Worm (Caenorhabditis elegans): ENCODE results near the gene gplb-1.

Gene gplb-1

DNA sequence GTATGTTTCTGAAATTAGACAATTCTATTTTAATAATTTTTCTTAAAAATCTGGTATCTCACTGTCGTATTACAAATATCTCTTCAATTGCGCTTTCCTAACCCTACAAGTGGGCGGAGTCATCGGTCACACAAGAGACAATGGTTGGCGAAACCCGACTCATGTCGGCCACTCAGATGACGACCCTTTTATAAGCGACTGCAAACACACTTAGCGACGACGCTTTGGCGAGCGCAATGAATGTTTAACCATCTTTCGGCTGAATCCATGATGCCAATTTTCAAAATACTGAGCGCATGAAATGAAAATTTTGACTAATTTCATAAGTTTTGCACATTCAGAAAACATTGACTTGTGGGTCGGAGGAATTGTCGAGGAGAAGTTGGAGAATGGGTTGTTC, 29.3 kb upstream of the gplb-1 start:
- TF ChIP-seq fos-1 (tag; optimal IDR thresholded peaks at IDR 0.05) (peak; percentile 47), lsy-2 (tag; optimal IDR thresholded peaks at IDR 0.05) (peak; percentile 72 to 86), egl-43 (GFP tag; IDR thresholded peaks at IDR 0.05) (peak; percentile 100), Y5F2A.4 (GFP tag; optimal IDR thresholded peaks at IDR 0.05) (peak; percentile 98), nhr-102 (tag; optimal IDR thresholded peaks at IDR 0.05) (peak; percentile 97), nhr-77 (tag; optimal IDR thresholded peaks at IDR 0.05) (peak; percentile 79), ceh-32 (tag; optimal IDR thresholded peaks at IDR 0.05; ENCODE audit: poor library complexity) (peak; percentile 87), T20F7.1 (GFP tag; optimal IDR thresholded peaks at IDR 0.05) (peak; percentile 87), egl-27 (tag; optimal IDR thresholded peaks at IDR 0.05) (no peak), spr-3 (GFP tag; optimal IDR thresholded peaks at IDR 0.05) (peak; percentile 99), zfp-3 (GFP tag; conservative IDR thresholded peaks at IDR 0.05) (peak; percentile 93), zag-1 (tag; optimal IDR thresholded peaks at IDR 0.05) (peak; percentile 40), pqm-1 (tag; optimal IDR thresholded peaks at IDR 0.05) (no peak), Y75B8A.6 (GFP tag; IDR thresholded peaks at IDR 0.05) (peak; percentile 99), ces-1 (GFP tag; optimal IDR thresholded peaks at IDR 0.05) (peak; percentile 74), nhr-11 (tag; optimal IDR thresholded peaks at IDR 0.05) (peak; percentile 4), ceh-82 (tag; optimal IDR thresholded peaks at IDR 0.05) (peak; percentile 48), pha-4 (GFP tag; IDR thresholded peaks at IDR 0.05) (peak; percentile 99), pha-4 (tag; optimal IDR thresholded peaks at IDR 0.05) (no peak), F26F4.8 (GFP tag; conservative IDR thresholded peaks at IDR 0.05) (peak; percentile 100), mdl-1 (tag; optimal IDR thresholded peaks at IDR 0.05) (peak; percentile 8 to 59), fkh-10 (GFP tag; optimal IDR thresholded peaks at IDR 0.05) (no peak), ceh-20 (GFP tag; IDR thresholded peaks at IDR 0.05) (peak; percentile 97), zip-2 (tag; optimal IDR thresholded peaks at IDR 0.05) (peak; percentile 66), nhr-48 (tag; optimal IDR thresholded peaks at IDR 0.05) (peak; percentile 92), rbr-2 (tag; optimal IDR thresholded peaks at IDR 0.05) (peak; percentile 96), tra-1 (GFP tag; IDR thresholded peaks at IDR 0.05) (peak; percentile 99), dpl-1 (GFP tag; optimal IDR thresholded peaks at IDR 0.05) (peak; percentile 76), tag-97 (GFP tag; IDR thresholded peaks at IDR 0.05) (peak; percentile 88; the same call in 1 of the 2 replicates), aha-1 (tag) (peak; percentile 98), duxl-1 (tag; optimal IDR thresholded peaks at IDR 0.05; ENCODE audit: poor library complexity) (peak; percentile 98), nhr-41 (GFP tag; IDR thresholded peaks at IDR 0.05) (peak; percentile 100), dmd-8 (GFP tag; IDR thresholded peaks at IDR 0.05) (peak; percentile 100), daf-16 (GFP tag; optimal IDR thresholded peaks at IDR 0.05) (peak; percentile 96 to 98), daf-16 (tag; optimal IDR thresholded peaks at IDR 0.05) (peak; percentile 84), nhr-111 (GFP tag; optimal IDR thresholded peaks at IDR 0.05) (peak; percentile 100), mdt-29 (GFP tag; IDR thresholded peaks at IDR 0.05) (peak; percentile 96), dmd-6 (GFP tag; IDR thresholded peaks at IDR 0.05) (peak; percentile 92; the same call in 1 of the 2 replicates), ZK337.2 (GFP tag; IDR thresholded peaks at IDR 0.05) (peak; percentile 98), nhr-237 (tag; optimal IDR thresholded peaks at IDR 0.05) (no peak), jun-1 (tag; optimal IDR thresholded peaks at IDR 0.05) (peak; percentile 89), unc-39 (tag; optimal IDR thresholded peaks at IDR 0.05) (no peak), ceh-44 (GFP tag; IDR thresholded peaks at IDR 0.05) (peak; percentile 96), T26A8.4 (GFP tag; IDR thresholded peaks at IDR 0.05) (peak; percentile 99), daf-8 (GFP tag; IDR thresholded peaks at IDR 0.05) (peak; percentile 98), zip-11 (GFP tag; IDR thresholded peaks at IDR 0.05) (peak; percentile 92), spr-1 (tag; optimal IDR thresholded peaks at IDR 0.05) (peak; percentile 97), F10B5.3 (tag; optimal IDR thresholded peaks at IDR 0.05) (peak; percentile 95), R02D3.7 (tag; optimal IDR thresholded peaks at IDR 0.05) (peak; percentile 72), ZK546.5 (tag; optimal IDR thresholded peaks at IDR 0.05) (no peak), mep-1 (tag; optimal IDR thresholded peaks at IDR 0.05) (peak; percentile 93), nhr-10 (tag; optimal IDR thresholded peaks at IDR 0.05) (peak; percentile 54), nhr-42 (GFP tag; IDR thresholded peaks at IDR 0.05) (peak; percentile 98)

All from whole organism, L4 larva.